Fruit fly (Drosophila melanogaster) whole organism, adult: Measurements from ENCODE around the gene CG42541.

Source experiments
- CG11617 ChIP-seq: fragments of 200-800 bp; sonication (Bioruptor generic); optimal IDR thresholded peaks from 2 replicates; lab custom pipeline; 2017; ENCODE audit warnings: mild to moderate bottlenecking, missing biosample characterization, missing genetic modification reagents, missing genetic modification characterization
- CG7101 ChIP-seq: fragments of 200-800 bp; sonication (Bioruptor generic); optimal IDR thresholded peaks from 2 replicates; lab custom pipeline; 2018; ENCODE audit warnings: missing biosample characterization, mild to moderate bottlenecking, missing genetic modification characterization, moderate library complexity
- Clk ChIP-seq: fragments of 200-800 bp; sonication (Bioruptor generic); optimal IDR thresholded peaks from 2 replicates; lab custom pipeline; 2017; ENCODE audit warnings: missing biosample characterization, missing genetic modification characterization
- Crg-1 ChIP-seq: fragments of 200-800 bp; sonication (Bioruptor generic); optimal IDR thresholded peaks from 2 replicates; lab custom pipeline; 2016; ENCODE audit warnings: missing biosample characterization, missing genetic modification characterization
- Hr96 ChIP-seq: fragments of 200-800 bp; sonication (Bioruptor generic); optimal IDR thresholded peaks from 2 replicates; lab custom pipeline; 2016; ENCODE audit warnings: missing biosample characterization, missing genetic modification characterization
- tj ChIP-seq: fragments of 200-800 bp; sonication (Bioruptor generic); optimal IDR thresholded peaks from 3 replicates; lab custom pipeline; 2017; ENCODE audit warnings: missing biosample characterization, mild to moderate bottlenecking, missing genetic modification characterization, moderate library complexity
- toe ChIP-seq: fragments of 200-800 bp; sonication (Bioruptor generic); optimal IDR thresholded peaks from 2 replicates; lab custom pipeline; 2016; ENCODE audit warnings: missing biosample characterization, missing genetic modification characterization

- TF ChIP-seq tj (GFP tag; lab: Kevin White, UChicago) = no peak
- no peak for TF ChIP-seq CG7101 (tag; lab: Kevin White, UChicago)
- TF ChIP-seq CG11617 (GFP tag; lab: Kevin White, UChicago) = no peak
- TF ChIP-seq Crg-1 (GFP tag; lab: Kevin White, UChicago) = no peak
- TF ChIP-seq Clk = no peak
- TF ChIP-seq Hr96 = peak; percentile 16
- no peak for TF ChIP-seq toe (GFP tag; lab: Kevin White, UChicago)
Measured at dm6 chrX:3870577-3870976, 59.8 kb downstream of the CG42541 start.
